Fruit fly (Drosophila melanogaster): Measurements from ENCODE around the gene CG34299.

Gene CG34299

DNA sequence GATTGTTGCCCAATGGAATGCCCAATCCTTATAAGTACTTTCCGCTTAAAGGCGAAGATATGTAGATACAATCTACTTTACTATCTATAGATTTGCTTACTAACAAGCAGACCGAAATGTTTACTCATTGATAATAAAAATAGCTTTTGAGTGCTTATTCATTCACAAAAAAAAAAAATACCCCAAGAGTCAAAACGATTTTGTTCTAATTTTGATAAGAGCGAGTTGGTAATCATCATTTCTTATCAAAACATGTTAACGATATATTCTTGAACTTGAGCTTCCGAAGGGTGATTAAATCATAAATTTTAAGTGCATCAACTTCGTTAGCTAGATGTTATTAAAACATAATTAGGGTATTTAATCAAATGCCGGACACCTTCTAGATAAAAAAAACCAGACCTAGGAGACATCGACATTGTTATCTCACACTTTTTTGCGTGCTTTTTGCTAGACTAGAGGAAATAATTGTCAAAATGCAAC is 1.2 kb downstream of the CG34299 start, which contains the start of gene CG9682:
Gene CG9682 (plus strand): TSS at position 433 of the 483 bp plus-strand sequence.
- TF ChIP-seq CG7045 (GFP tag; optimal IDR thresholded peaks at IDR 0.05) (no peak), CG1620 (GFP tag; optimal IDR thresholded peaks at IDR 0.05) (no peak), ovo (GFP tag; optimal IDR thresholded peaks at IDR 0.05) (no peak), toe (GFP tag; optimal IDR thresholded peaks at IDR 0.05) (no peak), tj (GFP tag; optimal IDR thresholded peaks at IDR 0.05) (no peak), CG7101 (tag; optimal IDR thresholded peaks at IDR 0.05) (no peak), CG33017 (tag; optimal IDR thresholded peaks at IDR 0.05) (no peak), CG11617 (GFP tag; optimal IDR thresholded peaks at IDR 0.05) (no peak), cic (GFP tag; optimal IDR thresholded peaks at IDR 0.05) (no peak), pad (GFP tag; optimal IDR thresholded peaks at IDR 0.05) (no peak), CG12768 (GFP tag; optimal IDR thresholded peaks at IDR 0.05) (no peak), kay (GFP tag; ENCODE audit: borderline replicate concordance) (no peak), CG5204 (GFP tag; optimal IDR thresholded peaks at IDR 0.05) (no peak), bab1 (GFP tag; optimal IDR thresholded peaks at IDR 0.05) (no peak), Crg-1 (GFP tag; optimal IDR thresholded peaks at IDR 0.05) (no peak)

dm6 chr3R:30252317-30252716 is 2.9 kb downstream of the CG34299 start:
- TF ChIP-seq tj (GFP tag; optimal IDR thresholded peaks at IDR 0.05) = no peak
- TF ChIP-seq CG5204 (GFP tag; optimal IDR thresholded peaks at IDR 0.05) = no peak
- no peak for TF ChIP-seq CG12768 (GFP tag; optimal IDR thresholded peaks at IDR 0.05)

DNA sequence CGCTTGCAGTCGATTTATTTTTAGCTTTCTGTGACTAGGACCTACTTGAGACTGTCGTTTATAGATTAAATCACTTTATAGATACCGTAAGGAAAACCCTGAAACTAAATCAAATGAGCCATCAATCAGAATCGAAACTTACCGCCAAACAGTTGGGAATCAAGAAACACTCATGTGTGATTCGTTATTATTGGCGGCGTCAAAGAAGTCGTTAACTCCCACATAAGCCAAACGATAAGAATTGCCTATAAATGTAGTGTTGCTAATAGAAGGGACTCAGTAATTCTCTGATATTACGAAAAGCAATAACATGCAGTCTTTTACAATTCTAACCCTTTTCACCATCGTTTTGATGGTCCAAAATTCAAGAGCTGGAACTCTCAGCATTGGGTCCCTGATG is 3.5 kb downstream of the CG34299 start, which contains the start of gene CG18404:
Gene CG18404 (plus strand): TSS at position 301 of the 400 bp plus-strand sequence.
- TF ChIP-seq CG33017 (tag; optimal IDR thresholded peaks at IDR 0.05) = no peak

dm6 chr3R:30255255-30256121 is 6.1 kb downstream of the CG34299 start:
- TF ChIP-seq CG1620 (GFP tag; optimal IDR thresholded peaks at IDR 0.05) (no peak), tj (GFP tag; optimal IDR thresholded peaks at IDR 0.05) (no peak), bab1 (GFP tag; optimal IDR thresholded peaks at IDR 0.05) (no peak), CG5204 (GFP tag; optimal IDR thresholded peaks at IDR 0.05) (no peak)

DNA sequence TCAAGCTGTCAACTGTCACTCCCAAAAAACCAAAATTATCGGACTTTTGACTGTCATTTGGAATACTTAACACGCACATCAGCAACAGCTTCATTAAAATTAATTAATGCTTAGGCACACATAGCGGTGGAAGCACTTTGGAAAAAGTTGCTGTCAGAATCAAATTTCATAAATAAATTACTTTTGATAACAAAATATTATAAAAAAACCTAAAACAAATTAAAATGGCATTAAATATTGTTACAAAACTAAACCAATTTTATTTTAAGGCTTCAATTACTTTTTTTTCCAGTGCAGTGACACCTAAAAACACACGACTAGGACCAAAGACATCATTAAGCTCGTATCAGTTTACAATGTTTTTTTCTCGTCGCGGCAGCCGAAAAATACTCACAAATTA is 6.8 kb downstream of the CG34299 start:
- no peak for TF ChIP-seq CG5204 (GFP tag; optimal IDR thresholded peaks at IDR 0.05)
- TF ChIP-seq Clk (GFP tag; optimal IDR thresholded peaks at IDR 0.05) = no peak
- no peak for TF ChIP-seq cic (GFP tag; optimal IDR thresholded peaks at IDR 0.05)
- no peak for TF ChIP-seq CG33017 (tag; optimal IDR thresholded peaks at IDR 0.05)
- no peak for TF ChIP-seq kay (GFP tag; ENCODE audit: borderline replicate concordance)
- TF ChIP-seq pad (GFP tag; optimal IDR thresholded peaks at IDR 0.05) = no peak
- no peak for TF ChIP-seq CG7101 (tag; optimal IDR thresholded peaks at IDR 0.05)
- no peak for TF ChIP-seq CG12768 (GFP tag; optimal IDR thresholded peaks at IDR 0.05)
- no peak for TF ChIP-seq Mnt (GFP tag; optimal IDR thresholded peaks at IDR 0.05)

DNA sequence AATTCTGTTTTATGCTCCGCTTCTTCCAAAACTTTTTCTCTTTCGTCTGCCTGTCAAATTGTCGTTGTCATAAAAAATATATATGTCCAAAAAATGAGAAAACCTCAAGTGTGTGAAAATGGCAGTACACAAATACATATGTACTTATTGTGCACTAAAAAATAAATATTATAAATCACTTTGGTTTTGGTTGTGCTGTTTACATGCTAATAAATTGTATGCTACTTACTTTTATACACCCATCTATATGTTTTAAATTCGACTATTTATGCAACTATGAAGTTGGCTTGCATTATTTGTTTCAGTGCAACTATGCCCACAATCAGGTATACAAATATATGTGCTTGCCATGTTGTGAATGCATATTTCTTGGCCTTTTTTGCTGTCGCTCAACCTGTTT is 8.2 kb downstream of the CG34299 start:
- TF ChIP-seq tj (GFP tag; optimal IDR thresholded peaks at IDR 0.05) (no peak), Mnt (GFP tag; optimal IDR thresholded peaks at IDR 0.05) (no peak), kay (GFP tag; ENCODE audit: borderline replicate concordance) (no peak), CG33017 (tag; optimal IDR thresholded peaks at IDR 0.05) (no peak), CG11617 (GFP tag; optimal IDR thresholded peaks at IDR 0.05) (no peak), CG7101 (tag; optimal IDR thresholded peaks at IDR 0.05) (no peak), toe (GFP tag; optimal IDR thresholded peaks at IDR 0.05) (no peak), cnc (optimal IDR thresholded peaks at IDR 0.05) (no peak), pad (GFP tag; optimal IDR thresholded peaks at IDR 0.05) (no peak), CG12768 (GFP tag; optimal IDR thresholded peaks at IDR 0.05) (no peak), CG14711 (tag; optimal IDR thresholded peaks at IDR 0.05) (no peak), ovo (GFP tag; optimal IDR thresholded peaks at IDR 0.05) (no peak), cic (GFP tag; optimal IDR thresholded peaks at IDR 0.05) (no peak), CG1620 (GFP tag; optimal IDR thresholded peaks at IDR 0.05) (no peak), CG5204 (GFP tag; optimal IDR thresholded peaks at IDR 0.05) (no peak), Crg-1 (GFP tag; optimal IDR thresholded peaks at IDR 0.05) (no peak), CG7045 (GFP tag; optimal IDR thresholded peaks at IDR 0.05) (no peak), bab1 (GFP tag; optimal IDR thresholded peaks at IDR 0.05) (no peak)

dm6 chr3R:30258298-30258990 is 9.1 kb downstream of the CG34299 start:
- TF ChIP-seq cnc (optimal IDR thresholded peaks at IDR 0.05) = no peak
- no peak for TF ChIP-seq ovo (GFP tag; optimal IDR thresholded peaks at IDR 0.05)
- TF ChIP-seq Hr96 (GFP tag; optimal IDR thresholded peaks at IDR 0.05) = no peak
- no peak for TF ChIP-seq CG1620 (GFP tag; optimal IDR thresholded peaks at IDR 0.05)
- no peak for TF ChIP-seq CG11617 (GFP tag; optimal IDR thresholded peaks at IDR 0.05)
- no peak for TF ChIP-seq Mnt (GFP tag; optimal IDR thresholded peaks at IDR 0.05)
- no peak for TF ChIP-seq bab1 (GFP tag; optimal IDR thresholded peaks at IDR 0.05)
- TF ChIP-seq CG14711 (tag; optimal IDR thresholded peaks at IDR 0.05) = no peak
- no peak for TF ChIP-seq CG33017 (tag; optimal IDR thresholded peaks at IDR 0.05)
- no peak for TF ChIP-seq kay (GFP tag; ENCODE audit: borderline replicate concordance)
- no peak for TF ChIP-seq Clk (GFP tag; optimal IDR thresholded peaks at IDR 0.05)
- TF ChIP-seq cic (GFP tag; optimal IDR thresholded peaks at IDR 0.05) = no peak
- TF ChIP-seq Crg-1 (GFP tag; optimal IDR thresholded peaks at IDR 0.05) = no peak
- no peak for TF ChIP-seq pad (GFP tag; optimal IDR thresholded peaks at IDR 0.05)
- TF ChIP-seq CG7045 (GFP tag; optimal IDR thresholded peaks at IDR 0.05) = no peak
- TF ChIP-seq CG12768 (GFP tag; optimal IDR thresholded peaks at IDR 0.05) = no peak
- no peak for TF ChIP-seq toe (GFP tag; optimal IDR thresholded peaks at IDR 0.05)
- no peak for TF ChIP-seq tj (GFP tag; optimal IDR thresholded peaks at IDR 0.05)
- TF ChIP-seq CG5204 (GFP tag; optimal IDR thresholded peaks at IDR 0.05) = no peak
